Worm (Caenorhabditis elegans) whole organism, mixed stage, embryonic: ENCODE results near the gene cyp-14A2.

Experiments used
- blmp-1 ChIP-seq: fragments of 150-350 bp; optimal IDR thresholded peaks from 2 replicates; lab custom pipeline; 2014; ENCODE audit warnings: missing biosample characterization, missing genetic modification characterization
- ces-1 ChIP-seq: fragments of 150-350 bp; optimal IDR thresholded peaks from 2 replicates; lab custom pipeline; 2014; ENCODE audit warnings: missing biosample characterization, missing genetic modification reagents, missing genetic modification characterization
- lin-13 ChIP-seq: fragments of 150-350 bp; optimal IDR thresholded peaks from 2 replicates; lab custom pipeline; 2014; ENCODE audit warnings: missing biosample characterization, missing genetic modification characterization
- lsy-2 ChIP-seq: fragments of 150-350 bp; optimal IDR thresholded peaks from 2 replicates; lab custom pipeline; 2014; ENCODE audit warnings: missing biosample characterization, missing genetic modification characterization
- mep-1 ChIP-seq: fragments of 150-350 bp; optimal IDR thresholded peaks from 2 replicates; lab custom pipeline; 2017; ENCODE audit warnings: missing biosample characterization, missing genetic modification reagents, missing genetic modification characterization, inconsistent platforms
- nhr-237 ChIP-seq: fragments of 150-350 bp; optimal IDR thresholded peaks from 2 replicates; lab custom pipeline; 2014; ENCODE audit warnings: missing biosample characterization, missing genetic modification characterization
- nhr-28 ChIP-seq: fragments of 150-350 bp; optimal IDR thresholded peaks from 2 replicates; lab custom pipeline; 2014; ENCODE audit warnings: missing biosample characterization, missing genetic modification characterization
- snpc-4 ChIP-seq: fragments of 150-350 bp; optimal IDR thresholded peaks from 2 replicates; lab custom pipeline; 2014; ENCODE audit warnings: missing biosample characterization, missing genetic modification characterization
- sptf-1 ChIP-seq: sonication (generic microtip); optimal IDR thresholded peaks from 2 replicates; lab custom pipeline; 2017; ENCODE audit warnings: mild to moderate bottlenecking, missing genetic modification characterization, moderate library complexity, missing compliant biosample characterization
- unc-39 ChIP-seq: fragments of 150-350 bp; optimal IDR thresholded peaks from 2 replicates; lab custom pipeline; 2014; ENCODE audit warnings: missing biosample characterization, missing genetic modification characterization
- unc-62 ChIP-seq: fragments of 150-350 bp; optimal IDR thresholded peaks from 2 replicates; lab custom pipeline; 2014; ENCODE audit warnings: missing biosample characterization, missing genetic modification reagents, missing genetic modification characterization

- TF ChIP-seq sptf-1 (no peak), mep-1 (no peak), lsy-2 (tag; lab: Kevin White, UChicago) (no peak), unc-39 (no peak), unc-62 (GFP tag; lab: Kevin White, UChicago) (no peak), lin-13 (tag; lab: Kevin White, UChicago) (no peak), snpc-4 (tag; lab: Kevin White, UChicago) (no peak), nhr-237 (tag; lab: Kevin White, UChicago) (no peak), ces-1 (GFP tag; lab: Kevin White, UChicago) (no peak), blmp-1 (tag; lab: Kevin White, UChicago) (no peak), nhr-28 (tag; lab: Kevin White, UChicago) (no peak)
Observed at ce11 chrX:13262195-13262594, 7.3 kb downstream of the cyp-14A2 start, which contains the start of gene K09A11.1.
